Worm (Caenorhabditis elegans) whole organism, mixed stage, embryonic: ENCODE measurements around the gene R09E10.2.

Experiments
- ceh-39 ChIP-seq: fragments of 150-350 bp; optimal IDR thresholded peaks from 2 replicates; lab custom pipeline; 2014; ENCODE audit warnings: missing biosample characterization, missing genetic modification characterization
- elt-3 ChIP-seq: fragments of 150-350 bp; optimal IDR thresholded peaks from 2 replicates; lab custom pipeline; 2014; ENCODE audit warnings: missing biosample characterization, missing genetic modification characterization
- nhr-237 ChIP-seq: fragments of 150-350 bp; optimal IDR thresholded peaks from 2 replicates; lab custom pipeline; 2014; ENCODE audit warnings: missing biosample characterization, missing genetic modification characterization

DNA sequence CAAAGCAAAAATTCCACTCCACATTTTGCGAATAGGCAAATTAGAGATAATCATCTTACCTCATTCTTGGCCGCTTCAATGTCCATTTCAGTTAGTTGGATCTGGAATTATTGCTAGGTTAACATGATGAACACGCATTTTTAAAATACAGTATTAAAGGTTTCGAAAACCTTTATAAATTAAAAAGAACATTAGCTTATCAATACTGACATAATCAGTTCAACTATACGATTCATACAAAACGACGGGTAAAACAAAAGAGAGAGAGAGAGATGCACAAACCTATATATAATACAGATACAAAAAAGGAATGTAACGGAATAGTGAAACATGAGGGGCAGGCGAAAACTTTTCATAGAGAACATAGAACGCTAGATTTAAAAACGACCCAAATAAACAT lies 36.6 kb downstream of the R09E10.2 start, which contains the start of gene thk-1:
- TF ChIP-seq nhr-237 (no peak), elt-3 (tag; lab: Kevin White, UChicago) (no peak), ceh-39 (no peak)
